Worm (Caenorhabditis elegans): Measurements from ENCODE around the gene col-115.

Gene col-115

ce11 chrIV:8029413-8029812 lies 40.9 kb downstream of the col-115 start, which contains the start of gene nhr-31:
Gene nhr-31 (minus strand): TSS chrIV:8029513.
- TF ChIP-seq W03F9.2 (tag; optimal IDR thresholded peaks at IDR 0.05): no peak
- no peak for TF ChIP-seq dao-5 (tag; optimal IDR thresholded peaks at IDR 0.05)
- no peak for TF ChIP-seq him-1 (tag; optimal IDR thresholded peaks at IDR 0.05)

ce11 chrIV:8030099-8030498 lies 41.6 kb downstream of the col-115 start:
- TF ChIP-seq W03F9.2 (tag; optimal IDR thresholded peaks at IDR 0.05) (no peak), him-1 (tag; optimal IDR thresholded peaks at IDR 0.05) (no peak), dao-5 (tag; optimal IDR thresholded peaks at IDR 0.05) (no peak)

ce11 chrIV:8032135-8032915 lies 43.8 kb downstream of the col-115 start:
- TF ChIP-seq W03F9.2 (tag; optimal IDR thresholded peaks at IDR 0.05): no peak
- TF ChIP-seq dao-5 (tag; optimal IDR thresholded peaks at IDR 0.05): no peak
- TF ChIP-seq him-1 (tag; optimal IDR thresholded peaks at IDR 0.05): no peak

ce11 chrIV:8034182-8034581 lies 45.7 kb downstream of the col-115 start:
- TF ChIP-seq him-1 (tag; optimal IDR thresholded peaks at IDR 0.05) (no peak), W03F9.2 (tag; optimal IDR thresholded peaks at IDR 0.05) (no peak), dao-5 (tag; optimal IDR thresholded peaks at IDR 0.05) (no peak)

ce11 chrIV:8036492-8036891 lies 48.0 kb downstream of the col-115 start:
- TF ChIP-seq W03F9.2 (tag; optimal IDR thresholded peaks at IDR 0.05): no peak
- no peak for TF ChIP-seq dao-5 (tag; optimal IDR thresholded peaks at IDR 0.05)

ce11 chrIV:8040610-8041317 lies 52.3 kb downstream of the col-115 start:
- TF ChIP-seq him-1 (tag; optimal IDR thresholded peaks at IDR 0.05) (peak; percentile 21), dao-5 (tag; optimal IDR thresholded peaks at IDR 0.05) (no peak)
